Worm (Caenorhabditis elegans) whole organism, L4/young adult: Measurements from ENCODE around the gene srw-68.

Source experiments
- W03F9.2 ChIP-seq: fragments of 150-350 bp; optimal IDR thresholded peaks from 2 replicates; lab custom pipeline; 2014; ENCODE audit warnings: missing biosample characterization, missing genetic modification characterization
- dao-5 ChIP-seq: sonication (generic microtip); optimal IDR thresholded peaks from 2 replicates; lab custom pipeline; 2016; ENCODE audit warnings: missing genotype, missing genetic modification characterization, moderate library complexity, missing compliant biosample characterization
- him-1 ChIP-seq: sonication (generic microtip); optimal IDR thresholded peaks from 2 replicates; lab custom pipeline; 2016; ENCODE audit warnings: missing genotype, missing genetic modification reagents, missing genetic modification characterization, missing compliant biosample characterization

The srw-68 gene

DNA sequence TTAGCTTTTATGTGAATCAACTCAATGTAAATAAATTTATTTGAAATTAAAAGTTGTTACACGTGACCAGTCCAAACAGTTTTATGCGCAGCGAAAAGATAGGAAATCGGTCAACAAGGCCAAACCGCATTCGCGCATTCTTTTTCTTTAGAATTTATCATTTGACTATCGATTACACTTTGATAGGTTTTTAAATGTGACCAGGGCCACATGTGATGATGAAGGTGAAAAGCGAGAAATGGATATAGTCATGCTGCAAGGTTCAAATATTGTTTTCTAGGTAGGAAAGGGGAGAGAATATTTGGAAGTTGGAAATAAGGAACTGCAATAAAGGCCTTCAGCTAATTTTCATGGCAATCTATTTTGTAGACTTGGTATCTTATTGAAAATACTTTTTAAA, 10.4 kb upstream of the srw-68 start:
- TF ChIP-seq W03F9.2 (tag; lab: Kevin White, UChicago), result no peak
- TF ChIP-seq him-1 (tag; lab: Kevin White, UChicago), result no peak
- no peak for TF ChIP-seq dao-5 (tag; lab: Kevin White, UChicago)

DNA sequence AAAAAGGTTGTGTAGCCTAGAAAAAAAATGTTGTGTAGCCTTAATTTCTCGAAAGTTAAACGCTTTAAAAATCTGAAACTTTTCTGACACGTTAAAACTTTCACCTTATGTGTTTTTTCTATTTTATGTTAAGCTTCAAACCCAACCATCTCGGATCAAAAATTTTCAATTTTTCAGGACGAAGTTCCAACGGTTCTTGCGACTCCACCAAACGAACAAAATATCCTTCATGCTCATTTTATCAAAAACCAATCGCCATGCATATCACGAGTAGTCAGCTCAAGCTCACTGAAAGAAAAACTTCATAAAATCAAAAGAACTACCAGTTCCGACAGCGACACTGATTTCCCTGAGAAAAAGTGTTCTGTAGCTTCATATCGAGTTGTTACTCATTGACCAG, 10.0 kb upstream of the srw-68 start:
- no peak for TF ChIP-seq W03F9.2 (tag; lab: Kevin White, UChicago)
- TF ChIP-seq him-1 (tag; lab: Kevin White, UChicago), result no peak
- no peak for TF ChIP-seq dao-5 (tag; lab: Kevin White, UChicago)

DNA sequence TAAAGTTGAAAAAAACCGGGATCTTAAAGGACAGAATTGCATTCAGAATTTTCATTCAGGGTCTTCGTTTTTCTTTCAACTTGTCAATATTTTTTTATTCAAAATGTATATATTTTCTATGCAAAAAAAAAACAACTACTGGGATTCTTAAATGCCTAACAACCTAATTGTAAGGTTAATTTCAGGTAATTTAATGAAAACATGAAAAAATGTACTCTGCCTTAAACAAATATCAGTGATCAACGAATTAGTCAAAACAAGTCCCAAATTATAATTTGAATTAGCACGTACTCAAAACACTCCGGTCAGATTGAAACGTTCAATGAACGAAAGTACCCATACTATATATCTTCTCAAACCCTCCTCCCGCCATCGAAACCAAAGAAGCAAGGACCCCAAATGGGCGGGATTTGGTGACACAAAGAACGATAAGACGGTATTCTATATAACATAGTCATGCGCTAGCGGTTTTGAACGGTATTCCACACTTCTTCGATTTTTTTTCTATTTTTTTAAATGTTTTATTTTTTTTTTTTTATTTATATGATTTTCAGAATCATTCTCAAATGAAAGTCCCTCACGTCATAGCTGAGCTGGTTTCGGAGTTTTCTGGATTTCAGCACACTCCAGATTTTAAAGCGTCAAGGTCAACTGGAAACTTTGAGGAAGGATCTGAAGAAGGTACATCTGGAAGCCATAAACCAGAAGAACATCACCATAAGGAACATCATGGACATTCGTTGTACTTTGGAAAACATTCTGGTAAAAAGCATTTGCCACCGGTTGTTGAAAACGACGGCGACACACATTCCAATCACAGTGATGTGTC, 9.1 kb upstream of the srw-68 start, which contains the start of the genes ddo-2 and F25E5.8:
ddo-2 (minus strand) TSS at position 330 of the 829 bp plus-strand sequence.
F25E5.8 (plus strand) TSS at position 555 of the 829 bp plus-strand sequence.
- no peak for TF ChIP-seq him-1 (tag; lab: Kevin White, UChicago)
- TF ChIP-seq W03F9.2 (tag; lab: Kevin White, UChicago), result no peak
- no peak for TF ChIP-seq dao-5 (tag; lab: Kevin White, UChicago)

DNA sequence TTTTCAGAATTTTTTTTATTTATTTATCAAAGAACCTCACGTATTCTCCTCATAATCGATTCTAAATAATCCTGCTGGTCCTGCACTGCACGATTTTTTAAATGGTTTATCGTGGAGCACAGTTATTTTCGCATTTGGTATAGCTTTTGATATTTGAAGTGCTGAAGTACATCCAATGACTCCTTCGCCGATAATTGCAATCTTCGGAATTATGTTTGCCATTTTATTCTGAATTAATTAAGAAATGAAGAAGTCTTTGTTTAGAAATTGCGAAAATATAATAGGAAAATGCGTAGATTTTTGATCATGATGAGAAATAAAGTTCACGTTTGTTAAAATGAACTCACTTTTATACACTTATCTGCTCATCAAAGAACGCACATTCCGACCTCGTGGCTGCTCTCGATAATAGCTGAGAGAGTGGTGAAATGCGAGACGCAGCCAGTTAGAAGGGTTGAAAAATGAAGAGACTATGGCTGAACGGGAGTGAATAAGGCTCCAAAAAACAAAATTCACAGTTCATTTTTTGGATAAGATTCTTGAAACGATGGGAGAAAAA, 8.4 kb upstream of the srw-68 start:
- TF ChIP-seq W03F9.2 (tag; lab: Kevin White, UChicago), result peak; percentile 0
- TF ChIP-seq him-1 (tag; lab: Kevin White, UChicago), result no peak

DNA sequence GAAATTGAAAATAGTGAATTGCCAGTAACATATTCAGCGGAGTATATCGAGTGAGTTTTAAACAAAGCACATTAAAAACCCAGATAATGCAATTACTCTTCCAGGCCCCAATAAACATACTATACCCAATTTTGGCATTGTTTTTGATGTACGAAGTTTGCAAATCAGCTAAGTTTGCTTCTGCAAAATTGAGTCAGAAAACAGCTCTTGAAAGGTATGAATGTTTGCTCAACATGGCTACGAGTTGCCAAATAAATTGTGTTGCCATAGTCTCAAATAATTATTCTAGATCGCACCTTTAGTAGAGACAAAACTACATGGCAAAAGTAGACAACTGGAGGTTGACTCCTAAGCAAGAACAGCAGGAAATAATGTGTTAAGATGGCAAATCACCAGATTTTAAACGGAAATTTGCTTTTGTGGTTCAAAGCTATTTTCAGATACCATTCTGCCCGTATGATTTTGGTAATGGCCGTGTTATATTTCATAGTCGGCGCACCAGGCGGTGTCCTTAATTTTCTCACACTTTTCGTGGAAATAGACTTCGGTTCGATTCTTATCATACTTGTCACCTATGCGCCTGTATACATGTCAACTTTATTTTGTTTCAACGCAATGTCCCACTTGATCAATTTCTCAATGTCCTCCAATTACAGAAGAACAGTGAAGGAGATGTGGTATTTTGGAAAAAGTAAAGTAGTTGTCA, 6.1 kb upstream of the srw-68 start:
- no peak for TF ChIP-seq dao-5 (tag; lab: Kevin White, UChicago)
- no peak for TF ChIP-seq him-1 (tag; lab: Kevin White, UChicago)
- TF ChIP-seq W03F9.2 (tag; lab: Kevin White, UChicago), result no peak

DNA sequence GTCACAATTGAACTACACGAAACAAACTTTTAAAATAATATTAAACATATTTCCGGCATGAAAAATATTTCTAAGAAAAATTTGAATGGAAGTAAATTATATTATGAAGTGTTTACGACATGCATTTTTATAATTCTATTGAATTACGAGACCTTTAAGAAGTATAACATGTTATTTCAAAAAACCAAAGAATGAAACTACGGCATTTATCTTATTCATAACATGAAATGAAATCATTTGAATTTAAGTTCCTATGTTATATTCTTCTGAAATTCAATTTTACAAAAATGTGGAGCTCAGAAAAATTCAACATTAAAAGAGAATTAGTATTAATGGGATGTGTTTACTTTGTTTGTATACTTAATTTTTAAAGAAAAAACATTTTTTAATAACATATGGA, 4.5 kb upstream of the srw-68 start, which contains the start of gene srw-71:
srw-71 (minus strand) TSS at position 101 of the 400 bp plus-strand sequence.
- TF ChIP-seq him-1 (tag; lab: Kevin White, UChicago) (no peak), W03F9.2 (tag; lab: Kevin White, UChicago) (no peak), dao-5 (tag; lab: Kevin White, UChicago) (no peak)

DNA sequence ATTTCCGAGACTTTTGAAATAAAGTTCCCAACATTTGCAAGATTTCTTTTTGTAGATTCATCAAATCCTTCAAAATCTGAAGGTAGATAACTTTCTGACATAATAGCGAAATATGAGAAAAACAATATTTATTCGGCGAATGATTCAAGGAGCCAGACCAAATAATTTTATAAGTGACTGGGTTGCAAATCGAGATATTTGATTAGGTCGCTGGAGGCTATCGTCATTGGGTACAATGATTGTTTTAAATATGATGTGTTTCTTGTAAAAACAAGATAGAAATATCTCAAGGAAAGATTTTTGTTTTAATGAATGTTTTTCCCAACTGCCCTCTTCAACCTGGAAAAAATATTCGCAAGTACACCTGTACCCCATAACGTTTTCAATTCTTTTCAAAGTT, 2.4 kb upstream of the srw-68 start, which contains the start of gene srw-69:
srw-69 (minus strand) TSS at position 101 of the 400 bp plus-strand sequence.
- TF ChIP-seq W03F9.2 (tag; lab: Kevin White, UChicago), result no peak

DNA sequence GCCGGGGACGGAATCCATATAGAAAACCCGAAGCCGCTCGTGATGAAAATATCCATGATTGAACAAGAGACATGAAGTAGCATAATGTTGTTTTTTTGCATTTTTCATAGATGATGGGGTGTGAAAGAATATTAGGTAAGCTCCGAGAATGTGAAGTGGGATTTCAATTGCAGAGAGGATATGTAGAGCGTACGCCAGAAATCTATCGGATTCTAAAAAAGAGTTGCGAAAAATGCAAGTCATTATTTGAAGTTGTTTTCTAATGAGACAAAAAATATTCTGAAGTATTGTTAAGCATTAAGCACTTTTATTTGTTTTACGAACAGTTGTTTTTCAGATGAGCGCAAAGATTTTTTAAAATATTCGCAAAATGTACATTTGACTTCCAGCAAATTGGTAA, 2.2 kb downstream of the srw-68 start, which contains the start of gene F18E3.10:
F18E3.10 (minus strand) TSS at position 101 of the 400 bp plus-strand sequence.
- TF ChIP-seq him-1 (tag; lab: Kevin White, UChicago), result no peak
- TF ChIP-seq W03F9.2 (tag; lab: Kevin White, UChicago), result no peak
- TF ChIP-seq dao-5 (tag; lab: Kevin White, UChicago), result no peak

DNA sequence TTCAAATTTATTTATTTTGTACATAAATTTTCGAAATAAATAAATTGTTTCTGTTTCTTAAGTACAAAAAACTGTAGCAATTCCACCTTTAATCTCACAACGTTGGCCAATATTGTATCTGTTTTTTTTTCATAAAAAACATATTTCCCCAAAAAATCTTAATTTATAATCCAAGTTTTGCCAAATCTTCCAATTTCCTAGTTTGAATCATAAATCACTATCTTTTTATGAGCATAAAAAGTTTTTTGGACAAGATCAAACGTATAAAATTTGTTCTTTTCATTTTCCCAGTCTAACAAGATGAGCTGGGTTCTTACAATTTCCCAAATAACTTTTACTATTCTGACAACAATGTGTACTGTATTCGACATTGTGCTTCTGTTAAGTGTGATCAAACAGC, 6.3 kb downstream of the srw-68 start, which contains the start of gene srxa-4:
srxa-4 (plus strand) TSS at position 301 of the 400 bp plus-strand sequence.
- no peak for TF ChIP-seq him-1 (tag; lab: Kevin White, UChicago)
- no peak for TF ChIP-seq W03F9.2 (tag; lab: Kevin White, UChicago)
- TF ChIP-seq dao-5 (tag; lab: Kevin White, UChicago), result no peak

DNA sequence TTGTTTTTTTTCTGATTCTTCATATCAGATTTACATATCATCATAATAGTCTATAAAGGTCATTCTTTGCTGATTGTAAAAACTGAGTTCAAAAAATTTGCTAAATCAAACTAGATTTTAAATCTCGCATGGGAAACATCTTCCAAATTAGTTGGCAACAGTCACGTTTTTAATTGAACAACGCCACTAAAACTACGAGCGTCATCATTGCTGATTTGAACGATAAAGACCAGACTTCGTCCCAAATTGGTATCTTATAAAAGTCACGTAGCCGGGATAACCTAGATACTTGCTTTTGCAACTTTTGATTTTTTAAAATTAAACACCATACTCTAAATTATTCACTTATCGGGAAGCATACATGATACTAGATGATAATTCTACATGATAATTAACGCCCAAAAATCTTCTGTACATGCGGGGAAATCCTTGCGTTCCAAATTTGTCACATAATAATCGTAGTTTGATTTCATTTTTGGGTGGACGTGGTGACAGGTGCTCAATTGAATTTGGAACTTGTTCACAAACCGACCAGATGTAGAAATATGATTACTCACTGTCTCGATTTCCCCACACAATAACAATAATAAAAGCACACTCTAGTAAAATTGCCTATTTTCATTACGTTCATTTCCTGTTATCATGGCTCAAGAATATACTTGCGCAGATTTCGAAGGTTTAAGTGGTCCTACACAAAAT, 9.3 kb downstream of the srw-68 start, which contains the start of gene srw-67:
srw-67 (plus strand) TSS at position 643 of the 699 bp plus-strand sequence.
- TF ChIP-seq him-1 (tag; lab: Kevin White, UChicago), result no peak
- no peak for TF ChIP-seq dao-5 (tag; lab: Kevin White, UChicago)
- no peak for TF ChIP-seq W03F9.2 (tag; lab: Kevin White, UChicago)

DNA sequence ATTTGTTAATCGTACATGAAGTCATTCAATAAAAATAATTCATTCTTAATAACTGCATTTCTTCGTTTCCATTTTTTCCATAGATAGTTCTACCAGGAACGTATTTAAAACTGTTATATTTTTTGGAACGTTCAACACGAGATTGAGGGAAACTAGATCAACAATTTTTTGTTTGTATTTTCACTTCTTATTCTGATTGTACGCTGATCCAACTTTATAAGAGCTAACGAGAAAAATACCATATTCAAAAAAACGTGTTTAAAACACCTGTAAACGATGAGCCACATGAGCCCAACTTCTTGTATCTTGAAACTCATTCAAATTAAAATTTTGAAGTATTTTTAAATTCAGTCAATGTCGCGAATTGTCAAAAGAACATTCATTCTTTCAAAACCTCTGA, 9.9 kb downstream of the srw-68 start:
- no peak for TF ChIP-seq W03F9.2 (tag; lab: Kevin White, UChicago)
- TF ChIP-seq him-1 (tag; lab: Kevin White, UChicago), result no peak
- no peak for TF ChIP-seq dao-5 (tag; lab: Kevin White, UChicago)

DNA sequence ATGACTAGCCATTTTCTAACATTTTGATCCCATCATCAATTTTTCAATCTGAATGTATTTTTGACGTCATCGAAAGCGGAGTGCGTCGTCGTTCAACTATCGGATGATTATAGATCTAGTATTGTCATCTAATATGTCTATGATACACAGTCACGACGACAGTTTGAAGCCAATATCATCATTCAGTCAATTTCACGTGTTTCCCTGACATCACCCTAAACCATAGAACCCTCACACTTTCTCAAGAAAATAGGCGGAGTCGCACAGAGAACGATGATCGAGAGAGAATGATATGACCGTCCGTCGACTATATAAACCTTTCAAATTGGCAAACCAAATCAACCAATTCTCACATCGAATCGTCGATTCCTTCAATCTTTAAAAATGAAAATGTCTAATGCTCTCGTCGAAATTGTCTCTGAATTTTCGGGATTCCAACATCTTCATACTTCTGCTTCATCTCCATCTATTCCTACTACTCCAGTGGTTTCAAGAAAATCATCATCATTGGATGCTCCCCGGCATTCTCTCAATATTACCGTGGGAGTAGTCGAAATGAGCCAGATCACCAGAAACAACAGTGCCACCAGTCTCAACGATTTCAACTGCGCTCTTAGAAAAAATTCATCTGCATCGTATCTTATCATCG, 10.6 kb downstream of the srw-68 start, which contains the start of gene F18E3.13:
F18E3.13 (plus strand) TSS at position 385 of the 649 bp plus-strand sequence.
- no peak for TF ChIP-seq dao-5 (tag; lab: Kevin White, UChicago)
- no peak for TF ChIP-seq W03F9.2 (tag; lab: Kevin White, UChicago)
- TF ChIP-seq him-1 (tag; lab: Kevin White, UChicago), result no peak
